Worm (Caenorhabditis elegans) whole organism, L4 larva: ENCODE data around the gene eat-4.

Experiments used
- F37D6.2 ChIP-seq: sonication (generic microtip); optimal IDR thresholded peaks from 2 replicates; lab custom pipeline; 2016; ENCODE audit warnings: mild to moderate bottlenecking, missing genetic modification characterization, missing compliant biosample characterization
- F49E8.2 ChIP-seq: sonication (generic microtip); optimal IDR thresholded peaks from 2 replicates; lab custom pipeline; 2016; ENCODE audit warnings: missing compliant biosample characterization, mild to moderate bottlenecking, missing genetic modification characterization, borderline replicate concordance
- R02D3.7 ChIP-seq: fragments of 150-350 bp; sonication (generic microtip); optimal IDR thresholded peaks from 3 replicates; lab custom pipeline; 2014; ENCODE audit warnings: missing biosample characterization, missing genetic modification characterization
- T20F7.1 ChIP-seq: fragments of 200-800 bp; sonication (Bioruptor generic); optimal IDR thresholded peaks from 2 replicates; lab custom pipeline; 2018; ENCODE audit warnings: mild to moderate bottlenecking, missing genetic modification characterization, missing compliant biosample characterization
- T26A8.4 ChIP-seq: fragments of 200-800 bp; sonication (Bioruptor generic); IDR thresholded peaks from 2 replicates; pipeline ENCODE4 v1.3.6; 2022; ENCODE audit warnings: missing genetic modification characterization, missing compliant biosample characterization
- Y48G9A.11 ChIP-seq: fragments of 200-800 bp; sonication (Bioruptor generic); IDR thresholded peaks from 2 replicates; pipeline ENCODE4 v1.3.6; 2022; ENCODE audit warnings: missing genetic modification reagents, missing genetic modification characterization, missing compliant biosample characterization
- Y75B8A.6 ChIP-seq: fragments of 200-800 bp; sonication (Bioruptor generic); IDR thresholded peaks from 2 replicates; pipeline ENCODE4 v1.3.6; 2022; ENCODE audit warnings: missing genetic modification reagents, missing genetic modification characterization, missing compliant biosample characterization
- aly-2 ChIP-seq: sonication (generic microtip); optimal IDR thresholded peaks from 2 replicates; lab custom pipeline; 2018; ENCODE audit warnings: missing biosample characterization, missing genetic modification characterization
- ama-1 ChIP-seq: fragments of 150-350 bp; optimal IDR thresholded peaks from 2 replicates; lab custom pipeline; 2014; ENCODE audit warnings: inconsistent platforms, mixed read lengths
- attf-4 ChIP-seq: sonication (generic microtip); optimal IDR thresholded peaks from 3 replicates; lab custom pipeline; 2017; ENCODE audit warnings: missing biosample characterization, missing genetic modification characterization
- ceh-20 ChIP-seq: fragments of 200-800 bp; sonication (Bioruptor generic); IDR thresholded peaks from 2 replicates; pipeline ENCODE4 v1.3.6; 2022; ENCODE audit warnings: missing genetic modification reagents, missing genetic modification characterization, missing compliant biosample characterization
- ceh-28 ChIP-seq: fragments of 150-350 bp; optimal IDR thresholded peaks from 2 replicates; lab custom pipeline; 2014; ENCODE audit warnings: missing biosample characterization, missing genetic modification reagents, missing genetic modification characterization
- ceh-32 ChIP-seq: sonication (generic microtip); optimal IDR thresholded peaks from 2 replicates; lab custom pipeline; 2016; ENCODE audit warnings: mild to moderate bottlenecking, missing genetic modification characterization, missing compliant biosample characterization; ENCODE audit not compliant: poor library complexity
- ceh-44 ChIP-seq: fragments of 200-800 bp; sonication (Bioruptor generic); IDR thresholded peaks from 2 replicates; pipeline ENCODE4 v1.3.6; 2022; ENCODE audit warnings: missing genetic modification reagents, missing genetic modification characterization, missing compliant biosample characterization
- ceh-82 ChIP-seq: sonication (generic microtip); optimal IDR thresholded peaks from 2 replicates; lab custom pipeline; 2017; ENCODE audit warnings: missing biosample characterization, missing genetic modification characterization
- ces-1 ChIP-seq: fragments of 150-350 bp; sonication (generic microtip); optimal IDR thresholded peaks from 4 replicates; lab custom pipeline; 2014; ENCODE audit warnings: missing biosample characterization, missing genetic modification reagents, missing genetic modification characterization
- daf-16 ChIP-seq, 3 experiments: sonication (generic microtip); optimal IDR thresholded peaks; 2 replicates each; lab custom pipeline; 2016 to 2017; ENCODE audit warnings: missing genetic modification characterization in 3 of 3, missing genetic modification reagents in 3 of 3, mild to moderate bottlenecking in 2 of 3, missing compliant biosample characterization in 2 of 3, missing biosample characterization in 1 of 3, moderate library complexity in 1 of 3
- daf-8 ChIP-seq: fragments of 200-800 bp; sonication (Bioruptor generic); IDR thresholded peaks from 2 replicates; pipeline ENCODE4 v1.3.6; 2022; ENCODE audit warnings: missing genetic modification characterization, missing compliant biosample characterization
- dmd-6 ChIP-seq: fragments of 200-800 bp; sonication (Bioruptor generic); IDR thresholded peaks from 2 replicates; pipeline ENCODE4 v1.3.6; 2022; ENCODE audit warnings: missing genetic modification reagents, missing genetic modification characterization, missing compliant biosample characterization
- dmd-9 ChIP-seq: fragments of 200-800 bp; sonication (Bioruptor generic); IDR thresholded peaks from 2 replicates; pipeline ENCODE4 v1.3.6; 2022; ENCODE audit warnings: missing genetic modification reagents, missing genetic modification characterization, missing compliant biosample characterization
- dpl-1 ChIP-seq: fragments of 150-350 bp; optimal IDR thresholded peaks from 2 replicates; lab custom pipeline; 2014; ENCODE audit warnings: missing biosample characterization, missing genetic modification reagents, missing genetic modification characterization
- duxl-1 ChIP-seq: sonication (generic microtip); optimal IDR thresholded peaks from 2 replicates; lab custom pipeline; 2016; ENCODE audit warnings: mild to moderate bottlenecking, missing genetic modification characterization, moderate library complexity, missing compliant biosample characterization; ENCODE audit not compliant: poor library complexity
- dve-1 ChIP-seq: sonication (generic microtip); optimal IDR thresholded peaks from 2 replicates; lab custom pipeline; 2017; ENCODE audit warnings: antibody characterized with exemption, mild to moderate bottlenecking, missing genetic modification characterization, missing compliant biosample characterization; ENCODE audit not compliant: insufficient read depth
- fkh-10 ChIP-seq: fragments of 150-350 bp; optimal IDR thresholded peaks from 2 replicates; lab custom pipeline; 2014; ENCODE audit warnings: missing biosample characterization, missing genetic modification reagents, missing genetic modification characterization
- hif-1 ChIP-seq, 2 experiments: sonication (generic microtip); optimal IDR thresholded peaks; 2 replicates each; lab custom pipeline; 2016 to 2017; ENCODE audit warnings: missing compliant biosample characterization in 2 of 2, missing genetic modification characterization in 2 of 2, missing genetic modification reagents in 2 of 2, missing genotype in 2 of 2, mild to moderate bottlenecking in 1 of 2
- hlh-11 ChIP-seq: fragments of 200-800 bp; sonication (Bioruptor generic); optimal IDR thresholded peaks from 2 replicates; lab custom pipeline; 2018; ENCODE audit warnings: mild to moderate bottlenecking, missing genetic modification characterization, missing compliant biosample characterization
- lin-13 ChIP-seq: fragments of 150-350 bp; optimal IDR thresholded peaks from 2 replicates; lab custom pipeline; 2014; ENCODE audit warnings: missing biosample characterization, missing genetic modification reagents, missing genetic modification characterization
- lin-38 ChIP-seq: fragments of 200-800 bp; sonication (Bioruptor generic); IDR thresholded peaks from 2 replicates; pipeline ENCODE4 v1.3.6; 2022; ENCODE audit warnings: missing genetic modification reagents, missing genetic modification characterization, missing compliant biosample characterization
- lin-39 ChIP-seq: fragments of 150-350 bp; optimal IDR thresholded peaks from 2 replicates; lab custom pipeline; 2014; ENCODE audit warnings: missing biosample characterization, missing genetic modification reagents, missing genetic modification characterization
- lsy-2 ChIP-seq, 2 experiments: fragments of 150-350 bp in 1 of 2; sonication (generic microtip) in 1 of 2; optimal IDR thresholded peaks; 2 replicates each; lab custom pipeline; 2014 to 2017; ENCODE audit warnings: missing biosample characterization in 2 of 2, missing genetic modification characterization in 2 of 2
- madf-5 ChIP-seq, 2 experiments: fragments of 200-800 bp; sonication (Bioruptor generic); IDR thresholded peaks; 2 replicates each; pipeline ENCODE4 v1.3.6; 2022; ENCODE audit warnings: missing compliant biosample characterization in 2 of 2, missing genetic modification characterization in 2 of 2
- mes-2 ChIP-seq: sonication (generic microtip); optimal IDR thresholded peaks from 2 replicates; lab custom pipeline; 2016; ENCODE audit warnings: missing genotype, mild to moderate bottlenecking, missing genetic modification characterization, missing compliant biosample characterization; ENCODE audit not compliant: poor library complexity, severe bottlenecking
- mxl-2 ChIP-seq: fragments of 200-800 bp; sonication (Bioruptor generic); conservative IDR thresholded peaks from 2 replicates; pipeline ENCODE4 v1.3.6; 2022; ENCODE audit warnings: missing genetic modification reagents, missing genetic modification characterization, missing compliant biosample characterization
- nhr-10 ChIP-seq: fragments of 150-350 bp; optimal IDR thresholded peaks from 2 replicates; lab custom pipeline; 2014; ENCODE audit warnings: missing biosample characterization, missing genetic modification characterization
- nhr-102 ChIP-seq: sonication (generic microtip); optimal IDR thresholded peaks from 2 replicates; lab custom pipeline; 2016; ENCODE audit warnings: mild to moderate bottlenecking, missing genetic modification characterization, moderate library complexity, missing compliant biosample characterization
- nhr-11 ChIP-seq: fragments of 150-350 bp; optimal IDR thresholded peaks from 2 replicates; lab custom pipeline; 2014; ENCODE audit warnings: missing biosample characterization, missing genetic modification characterization
- nhr-237 ChIP-seq: sonication (generic microtip); optimal IDR thresholded peaks from 2 replicates; lab custom pipeline; 2017; ENCODE audit warnings: missing biosample characterization, missing genetic modification characterization
- nhr-28 ChIP-seq: fragments of 150-350 bp; optimal IDR thresholded peaks from 2 replicates; lab custom pipeline; 2014; ENCODE audit warnings: missing biosample characterization, missing genetic modification characterization
- nhr-41 ChIP-seq: fragments of 200-800 bp; sonication (Bioruptor generic); IDR thresholded peaks from 2 replicates; pipeline ENCODE4 v1.3.6; 2022; ENCODE audit warnings: missing genetic modification reagents, missing genetic modification characterization, missing compliant biosample characterization
- nhr-48 ChIP-seq: sonication (generic microtip); optimal IDR thresholded peaks from 2 replicates; lab custom pipeline; 2016; ENCODE audit warnings: mild to moderate bottlenecking, missing genetic modification characterization, missing compliant biosample characterization
- nhr-6 ChIP-seq: fragments of 150-350 bp; optimal IDR thresholded peaks from 2 replicates; lab custom pipeline; 2014; ENCODE audit warnings: missing biosample characterization, missing genetic modification characterization
- php-3 ChIP-seq: fragments of 200-800 bp; sonication (Bioruptor generic); IDR thresholded peaks from 2 replicates; pipeline ENCODE4 v1.3.6; 2022; ENCODE audit warnings: missing genetic modification reagents, missing genetic modification characterization, missing compliant biosample characterization
- saeg-2 ChIP-seq: fragments of 200-800 bp; sonication (Bioruptor generic); IDR thresholded peaks from 2 replicates; pipeline ENCODE4 v1.3.6; 2022; ENCODE audit warnings: missing genetic modification reagents, missing genetic modification characterization, missing compliant biosample characterization
- sdz-12 ChIP-seq: fragments of 200-800 bp; sonication (Bioruptor generic); optimal IDR thresholded peaks from 2 replicates; lab custom pipeline; 2018; ENCODE audit warnings: mild to moderate bottlenecking, missing genetic modification characterization, missing compliant biosample characterization
- skn-1 ChIP-seq: fragments of 150-350 bp; optimal IDR thresholded peaks from 2 replicates; lab custom pipeline; 2014; ENCODE audit warnings: missing biosample characterization, missing genetic modification characterization
- snpc-1.2 ChIP-seq: fragments of 200-800 bp; sonication (Bioruptor generic); IDR thresholded peaks from 2 replicates; pipeline ENCODE4 v1.3.6; 2022; ENCODE audit warnings: missing genetic modification reagents, missing genetic modification characterization, missing compliant biosample characterization
- unc-39 ChIP-seq: sonication (generic microtip); optimal IDR thresholded peaks from 2 replicates; lab custom pipeline; 2017; ENCODE audit warnings: missing biosample characterization, missing genetic modification characterization
- zag-1 ChIP-seq: fragments of 150-350 bp; optimal IDR thresholded peaks from 2 replicates; lab custom pipeline; 2014; ENCODE audit warnings: missing biosample characterization, missing genetic modification characterization
- zfp-2 ChIP-seq: sonication (generic microtip); optimal IDR thresholded peaks from 2 replicates; lab custom pipeline; 2016; ENCODE audit warnings: mild to moderate bottlenecking, missing genetic modification characterization, missing compliant biosample characterization
- zip-11 ChIP-seq: fragments of 200-800 bp; sonication (Bioruptor generic); IDR thresholded peaks from 2 replicates; pipeline ENCODE4 v1.3.6; 2022; ENCODE audit warnings: missing genetic modification characterization, missing compliant biosample characterization
- ztf-11 ChIP-seq: fragments of 150-350 bp; optimal IDR thresholded peaks from 2 replicates; lab custom pipeline; 2014; ENCODE audit warnings: missing biosample characterization, missing genetic modification characterization

The eat-4 gene

ce11 chrIII:9104060-9104459 is 32.6 kb upstream of the eat-4 start (continued):
- TF ChIP-seq zip-11 (GFP tag; lab: Robert Waterston, UW) (0 out of 2 replicates have a peak, but pooled peaks have one; percentile 25), lin-13 (GFP tag; lab: Kevin White, UChicago) (peak; percentile 30), hif-1 (tag; optimal IDR thresholded peaks at IDR 0.05; lab: Kevin White, UChicago) (peak in 1 of 2 experiments; percentile 54), aly-2 (tag; lab: Kevin White, UChicago) (no peak), R02D3.7 (tag; lab: Kevin White, UChicago) (no peak), fkh-10 (no peak), dve-1 (no peak), lsy-2 (tag; optimal IDR thresholded peaks at IDR 0.05; lab: Kevin White, UChicago) (no peak), unc-39 (tag; lab: Kevin White, UChicago) (no peak), nhr-6 (no peak), dmd-6 (peak; percentile 59), Y48G9A.11 (peak; percentile 82), ceh-44 (GFP tag; lab: Robert Waterston, UW) (peak; percentile 91), zag-1 (tag; lab: Kevin White, UChicago) (no peak), dpl-1 (GFP tag; lab: Kevin White, UChicago) (peak; percentile 1), madf-5 (GFP tag; IDR thresholded peaks at IDR 0.05; lab: Robert Waterston, UW) (peak in 1 of 2 experiments; percentile 88; a peak in 2 of 4 replicates), ceh-28 (tag; lab: Kevin White, UChicago) (no peak), nhr-28 (tag; lab: Kevin White, UChicago) (peak; percentile 17), nhr-102 (tag; lab: Kevin White, UChicago) (peak; percentile 37), daf-16 (GFP tag; optimal IDR thresholded peaks at IDR 0.05; lab: Kevin White, UChicago) (peak in 1 of 2 experiments; percentile 59), daf-16 (tag; optimal IDR thresholded peaks at IDR 0.05; lab: Kevin White, UChicago) (no peak), ztf-11 (tag; lab: Kevin White, UChicago) (no peak), daf-8 (GFP tag; lab: Robert Waterston, UW) (no peak), attf-4 (tag; lab: Kevin White, UChicago) (no peak), nhr-41 (0 out of 2 replicates have a peak, but pooled peaks have one; percentile 44), ceh-32 (tag; lab: Kevin White, UChicago) (no peak), mes-2 (tag; lab: Kevin White, UChicago) (peak; percentile 73), ces-1 (GFP tag; lab: Kevin White, UChicago) (no peak), T26A8.4 (GFP tag; lab: Robert Waterston, UW) (peak; percentile 74), lin-38 (peak; percentile 84), nhr-48 (peak; percentile 23), duxl-1 (tag; lab: Kevin White, UChicago) (peak; percentile 49), T20F7.1 (peak; percentile 35), nhr-11 (tag; lab: Kevin White, UChicago) (peak; percentile 23), zfp-2 (tag; lab: Kevin White, UChicago) (no peak), saeg-2 (GFP tag; lab: Robert Waterston, UW) (0 out of 2 replicates have a peak, but pooled peaks have one; percentile 69), lin-39 (tag; lab: Kevin White, UChicago) (no peak), mxl-2 (GFP tag; lab: Robert Waterston, UW) (0 out of 2 replicates have a peak, but pooled peaks have one; percentile 35), snpc-1.2 (peak; percentile 73), Y75B8A.6 (GFP tag; lab: Robert Waterston, UW) (no peak), dmd-9 (peak; percentile 67), skn-1 (tag; lab: Kevin White, UChicago) (no peak), F37D6.2 (tag; lab: Kevin White, UChicago) (no peak), ceh-20 (GFP tag; lab: Robert Waterston, UW) (peak; percentile 38), nhr-10 (no peak), nhr-237 (tag; lab: Kevin White, UChicago) (no peak), php-3 (GFP tag; lab: Robert Waterston, UW) (no peak), hlh-11 (tag; lab: Kevin White, UChicago) (peak; percentile 43), F49E8.2 (tag; lab: Kevin White, UChicago) (no peak), ceh-82 (tag; lab: Kevin White, UChicago) (no peak), ama-1 (lab: Kevin White, UChicago) (no peak), sdz-12 (no peak)
